Worm (Caenorhabditis elegans): Measurements from ENCODE around the gene nac-2.

nac-2 gene

DNA sequence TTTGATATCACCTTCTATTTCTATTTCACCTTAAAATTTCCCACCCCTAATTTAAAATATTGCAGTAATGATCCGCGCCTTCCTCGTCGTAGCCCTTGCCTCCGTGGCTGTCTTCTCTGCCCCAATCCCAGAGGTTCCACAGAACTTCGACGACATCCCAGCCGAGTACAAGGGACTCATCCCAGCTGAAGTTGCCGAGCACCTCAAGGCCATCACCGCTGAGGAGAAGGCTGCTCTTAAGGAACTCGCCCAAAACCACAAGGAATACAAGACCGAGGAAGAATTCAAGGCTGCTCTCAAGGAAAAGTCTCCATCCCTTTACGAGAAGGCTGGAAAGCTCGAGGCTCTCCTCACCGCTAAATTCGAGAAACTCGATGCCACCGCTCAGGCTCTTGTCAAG lies 38.7 kb upstream of the nac-2 start, which contains the start of gene far-2:
Gene far-2, plus strand, starts transcription at position 66 of the 400 bp plus-strand sequence.
- TF ChIP-seq lin-14 (GFP tag; optimal IDR thresholded peaks at IDR 0.05) (no peak), rnt-1 (tag; optimal IDR thresholded peaks at IDR 0.05) (no peak), dsc-1 (tag; optimal IDR thresholded peaks at IDR 0.05) (no peak), ets-5 (GFP tag; IDR thresholded peaks at IDR 0.05) (no peak), ceh-88 (GFP tag; IDR thresholded peaks at IDR 0.05) (no peak), unc-98 (GFP tag; IDR thresholded peaks at IDR 0.05) (no peak), ces-1 (GFP tag; optimal IDR thresholded peaks at IDR 0.05) (no peak), elt-2 (tag; optimal IDR thresholded peaks at IDR 0.05) (no peak), jun-1 (tag; optimal IDR thresholded peaks at IDR 0.05) (no peak)

- no peak for TF ChIP-seq unc-130 (tag; optimal IDR thresholded peaks at IDR 0.05)
- no peak for TF ChIP-seq sup-37 (GFP tag; optimal IDR thresholded peaks at IDR 0.05)
- TF ChIP-seq nhr-47 (tag; optimal IDR thresholded peaks at IDR 0.05): no peak
- no peak for TF ChIP-seq unc-62 (GFP tag; optimal IDR thresholded peaks at IDR 0.05)
- peak; percentile 38 for TF ChIP-seq nhr-20 (tag; optimal IDR thresholded peaks at IDR 0.05)
- peak; percentile 12 to 30 for TF ChIP-seq lsy-2 (tag; optimal IDR thresholded peaks at IDR 0.05)
- no peak for TF ChIP-seq alr-1 (tag; optimal IDR thresholded peaks at IDR 0.05; ENCODE audit: borderline replicate concordance)
- TF ChIP-seq ztf-4 (tag; optimal IDR thresholded peaks at IDR 0.05): no peak
- TF ChIP-seq nhr-11 (tag; optimal IDR thresholded peaks at IDR 0.05): peak; percentile 10
- TF ChIP-seq xbp-1 (tag; optimal IDR thresholded peaks at IDR 0.05): no peak
- no peak for TF ChIP-seq aly-2 (tag; optimal IDR thresholded peaks at IDR 0.05)
- peak; percentile 28 for TF ChIP-seq lin-14 (GFP tag; optimal IDR thresholded peaks at IDR 0.05)
- no peak for TF ChIP-seq blmp-1 (tag; optimal IDR thresholded peaks at IDR 0.05)
- no peak for TF ChIP-seq mab-9 (GFP tag; IDR thresholded peaks at IDR 0.05)
- peak; percentile 22 for TF ChIP-seq nhr-19 (GFP tag; conservative IDR thresholded peaks at IDR 0.05)
- no peak for TF ChIP-seq skn-1 (tag; optimal IDR thresholded peaks at IDR 0.05)
- TF ChIP-seq aha-1 (tag; optimal IDR thresholded peaks at IDR 0.05): no peak
- TF ChIP-seq ceh-90 (tag; optimal IDR thresholded peaks at IDR 0.05): no peak
- no peak for TF ChIP-seq efl-1 (optimal IDR thresholded peaks at IDR 0.05)
- no peak for TF ChIP-seq efl-1 (GFP tag; optimal IDR thresholded peaks at IDR 0.05 in 1 of 2)
- TF ChIP-seq F16B12.6 (tag; optimal IDR thresholded peaks at IDR 0.05): no peak
- no peak for TF ChIP-seq nhr-77 (tag; optimal IDR thresholded peaks at IDR 0.05)
- no peak for TF ChIP-seq nhr-76 (tag; optimal IDR thresholded peaks at IDR 0.05)
- TF ChIP-seq snu-23 (GFP tag; optimal IDR thresholded peaks at IDR 0.05): peak; percentile 39
- no peak for TF ChIP-seq tlp-1 (tag; optimal IDR thresholded peaks at IDR 0.05)
- TF ChIP-seq pqm-1 (tag; optimal IDR thresholded peaks at IDR 0.05): no peak
- TF ChIP-seq ceh-88 (GFP tag; IDR thresholded peaks at IDR 0.05): no peak
- no peak for TF ChIP-seq irx-1 (tag; optimal IDR thresholded peaks at IDR 0.05)
- peak; percentile 14 for TF ChIP-seq lir-3 (tag; optimal IDR thresholded peaks at IDR 0.05; ENCODE audit: poor library complexity)
- no peak for TF ChIP-seq unc-86 (tag; optimal IDR thresholded peaks at IDR 0.05)
- peak; percentile 72 for TF ChIP-seq dsc-1 (tag; optimal IDR thresholded peaks at IDR 0.05)
- peak; percentile 13 for TF ChIP-seq swsn-7 (tag; optimal IDR thresholded peaks at IDR 0.05)
- peak; percentile 48 for TF ChIP-seq fkh-4 (tag; optimal IDR thresholded peaks at IDR 0.05; ENCODE audit: borderline replicate concordance)
- TF ChIP-seq rnt-1 (tag; optimal IDR thresholded peaks at IDR 0.05): peak; percentile 49
- TF ChIP-seq lin-35 (GFP tag; optimal IDR thresholded peaks at IDR 0.05): no peak
- peak; percentile 49 for TF ChIP-seq ama-1 (optimal IDR thresholded peaks at IDR 0.05)
- TF ChIP-seq fkh-10 (GFP tag; optimal IDR thresholded peaks at IDR 0.05): no peak
- no peak for TF ChIP-seq mep-1 (tag; optimal IDR thresholded peaks at IDR 0.05)
- TF ChIP-seq egl-27 (tag; optimal IDR thresholded peaks at IDR 0.05): no peak
- no peak for TF ChIP-seq zag-1 (tag; optimal IDR thresholded peaks at IDR 0.05)
- peak; percentile 60 for TF ChIP-seq nhr-71 (tag; optimal IDR thresholded peaks at IDR 0.05)
- no peak for TF ChIP-seq zip-4 (GFP tag; optimal IDR thresholded peaks at IDR 0.05)
- no peak for TF ChIP-seq unc-30 (tag; optimal IDR thresholded peaks at IDR 0.05)
These were observed 38.0 kb upstream of the nac-2 start, which contains the start of gene far-1 for ce11 chrIII:9081055-9081454. TSS of gene far-1 (minus strand) at chrIII:9081179.
